Worm (Caenorhabditis elegans) whole organism, late embryonic: ENCODE measurements around the gene col-106.

Source experiments
- C38D4.7 ChIP-seq: fragments of 200-800 bp; sonication (Bioruptor generic); optimal IDR thresholded peaks from 2 replicates; lab custom pipeline; 2018; ENCODE audit warnings: mild to moderate bottlenecking, missing genetic modification characterization, moderate library complexity, missing compliant biosample characterization
- F13H6.1 ChIP-seq: sonication (generic microtip); optimal IDR thresholded peaks from 2 replicates; lab custom pipeline; 2016; ENCODE audit warnings: missing genetic modification characterization, missing compliant biosample characterization
- K02D7.2 ChIP-seq: sonication (generic microtip); optimal IDR thresholded peaks from 2 replicates; lab custom pipeline; 2017; ENCODE audit warnings: mild to moderate bottlenecking, missing genetic modification characterization, missing compliant biosample characterization
- K09A11.1 ChIP-seq: sonication (generic microtip); optimal IDR thresholded peaks from 2 replicates; lab custom pipeline; 2017; ENCODE audit warnings: antibody characterized with exemption, mild to moderate bottlenecking, missing genetic modification characterization, missing compliant biosample characterization; ENCODE audit not compliant: insufficient read depth
- Y22D7AL.16 ChIP-seq: sonication (generic microtip); optimal IDR thresholded peaks from 2 replicates; lab custom pipeline; 2016; ENCODE audit warnings: missing genetic modification characterization, missing compliant biosample characterization
- ahr-1 ChIP-seq: sonication (generic microtip); optimal IDR thresholded peaks from 2 replicates; lab custom pipeline; 2016; ENCODE audit warnings: missing genetic modification characterization, missing compliant biosample characterization
- ama-1 ChIP-seq: fragments of 150-350 bp; optimal IDR thresholded peaks from 2 replicates; lab custom pipeline; 2014
- ceh-14 ChIP-seq: sonication (generic microtip); optimal IDR thresholded peaks from 2 replicates; lab custom pipeline; 2016; ENCODE audit warnings: missing genotype, missing genetic modification characterization, missing compliant biosample characterization
- ceh-22 ChIP-seq: sonication (generic microtip); optimal IDR thresholded peaks from 2 replicates; lab custom pipeline; 2017; ENCODE audit warnings: missing biosample characterization, missing genetic modification characterization
- ceh-24 ChIP-seq: sonication (generic microtip); optimal IDR thresholded peaks from 2 replicates; lab custom pipeline; 2016; ENCODE audit warnings: mild to moderate bottlenecking, missing genetic modification characterization, missing compliant biosample characterization
- ceh-34 ChIP-seq: sonication (generic microtip); optimal IDR thresholded peaks from 2 replicates; lab custom pipeline; 2016; ENCODE audit warnings: mild to moderate bottlenecking, missing genetic modification characterization, missing compliant biosample characterization
- ceh-45 ChIP-seq: fragments of 200-800 bp; sonication (Bioruptor generic); IDR thresholded peaks from 2 replicates; pipeline ENCODE4 v1.3.6; 2022; ENCODE audit warnings: missing genetic modification reagents, missing genetic modification characterization, missing compliant biosample characterization
- ceh-48 ChIP-seq: sonication (generic microtip); optimal IDR thresholded peaks from 2 replicates; lab custom pipeline; 2016; ENCODE audit warnings: missing genetic modification characterization, inconsistent platforms, missing compliant biosample characterization
- ceh-9 ChIP-seq: sonication (generic microtip); optimal IDR thresholded peaks from 2 replicates; lab custom pipeline; 2016; ENCODE audit warnings: mild to moderate bottlenecking, missing genetic modification characterization, inconsistent platforms, missing compliant biosample characterization
- dmd-4 ChIP-seq: sonication (generic microtip); optimal IDR thresholded peaks from 2 replicates; lab custom pipeline; 2016; ENCODE audit warnings: borderline replicate concordance, missing genetic modification characterization, missing compliant biosample characterization
- ets-4 ChIP-seq: sonication (generic microtip); optimal IDR thresholded peaks from 2 replicates; lab custom pipeline; 2016; ENCODE audit warnings: missing genetic modification characterization, missing compliant biosample characterization
- eyg-1 ChIP-seq: sonication (generic microtip); optimal IDR thresholded peaks from 2 replicates; lab custom pipeline; 2016; ENCODE audit warnings: missing genotype, missing genetic modification characterization, missing compliant biosample characterization
- fax-1 ChIP-seq: sonication (generic microtip); optimal IDR thresholded peaks from 2 replicates; lab custom pipeline; 2016; ENCODE audit warnings: missing genotype, missing genetic modification characterization, missing compliant biosample characterization
- fkh-6 ChIP-seq: sonication (generic microtip); optimal IDR thresholded peaks from 2 replicates; lab custom pipeline; 2016; ENCODE audit warnings: missing genetic modification characterization, missing compliant biosample characterization
- hlh-6 ChIP-seq: sonication (generic microtip); optimal IDR thresholded peaks from 2 replicates; lab custom pipeline; 2016; ENCODE audit warnings: missing genotype, missing genetic modification characterization, missing compliant biosample characterization
- lim-6 ChIP-seq: sonication (generic microtip); optimal IDR thresholded peaks from 2 replicates; lab custom pipeline; 2016; ENCODE audit warnings: missing genetic modification characterization, missing compliant biosample characterization
- lin-11 ChIP-seq: fragments of 200-800 bp; sonication (Bioruptor generic); optimal IDR thresholded peaks from 2 replicates; lab custom pipeline; 2018; ENCODE audit warnings: mild to moderate bottlenecking, missing genetic modification characterization, missing compliant biosample characterization
- nhr-11 ChIP-seq: fragments of 150-350 bp; optimal IDR thresholded peaks from 2 replicates; lab custom pipeline; 2014; ENCODE audit warnings: missing biosample characterization, missing genetic modification characterization
- npax-4 ChIP-seq: sonication (generic microtip); optimal IDR thresholded peaks from 2 replicates; lab custom pipeline; 2016; ENCODE audit warnings: missing genetic modification characterization, missing compliant biosample characterization
- odd-2 ChIP-seq: sonication (generic microtip); optimal IDR thresholded peaks from 2 replicates; lab custom pipeline; 2017; ENCODE audit warnings: antibody characterized with exemption, mild to moderate bottlenecking, missing genetic modification characterization, missing compliant biosample characterization
- pag-3 ChIP-seq: sonication (generic microtip); optimal IDR thresholded peaks from 2 replicates; lab custom pipeline; 2016; ENCODE audit warnings: missing compliant biosample characterization, missing genetic modification characterization, borderline replicate concordance
- pat-9 ChIP-seq: fragments of 200-800 bp; sonication (Bioruptor generic); optimal IDR thresholded peaks from 2 replicates; lab custom pipeline; 2018; ENCODE audit warnings: mild to moderate bottlenecking, missing genetic modification characterization, moderate library complexity, missing compliant biosample characterization
- pax-1 ChIP-seq: fragments of 150-350 bp; optimal IDR thresholded peaks from 2 replicates; lab custom pipeline; 2014; ENCODE audit warnings: missing biosample characterization, missing genetic modification characterization
- pha-4 ChIP-seq: fragments of 150-350 bp; optimal IDR thresholded peaks from 2 replicates; lab custom pipeline; 2018; ENCODE audit warnings: missing biosample characterization, missing genetic modification reagents, missing genetic modification characterization
- pqm-1 ChIP-seq: sonication (generic microtip); optimal IDR thresholded peaks from 2 replicates; lab custom pipeline; 2016; ENCODE audit warnings: missing genetic modification characterization, missing compliant biosample characterization
- pros-1 ChIP-seq: fragments of 150-350 bp; optimal IDR thresholded peaks from 2 replicates; lab custom pipeline; 2014; ENCODE audit warnings: missing biosample characterization, missing genetic modification reagents, missing genetic modification characterization
- sdc-2 ChIP-seq: sonication (generic microtip); optimal IDR thresholded peaks from 2 replicates; lab custom pipeline; 2016; ENCODE audit warnings: missing genotype, missing genetic modification characterization, missing compliant biosample characterization
- sox-2 ChIP-seq: fragments of 200-800 bp; sonication (Bioruptor generic); IDR thresholded peaks from 2 replicates; pipeline ENCODE4 v1.3.6; 2022; ENCODE audit warnings: missing genetic modification reagents, missing genetic modification characterization, missing compliant biosample characterization
- syd-9 ChIP-seq: sonication (generic microtip); optimal IDR thresholded peaks from 2 replicates; lab custom pipeline; 2016; ENCODE audit warnings: mild to moderate bottlenecking, missing genetic modification characterization, moderate library complexity, missing compliant biosample characterization
- tbx-7 ChIP-seq: sonication (generic microtip); optimal IDR thresholded peaks from 2 replicates; lab custom pipeline; 2016; ENCODE audit warnings: missing genotype, missing genetic modification characterization, missing compliant biosample characterization
- unc-42 ChIP-seq: sonication (generic microtip); optimal IDR thresholded peaks from 2 replicates; lab custom pipeline; 2016; ENCODE audit warnings: missing genotype, missing genetic modification characterization, missing compliant biosample characterization
- unc-55 ChIP-seq: sonication (generic microtip); optimal IDR thresholded peaks from 2 replicates; lab custom pipeline; 2017; ENCODE audit warnings: missing biosample characterization, missing genetic modification reagents, missing genetic modification characterization
- unc-86 ChIP-seq: sonication (generic microtip); optimal IDR thresholded peaks from 2 replicates; lab custom pipeline; 2016; ENCODE audit warnings: missing genetic modification characterization, missing compliant biosample characterization
- ztf-16 ChIP-seq: sonication (generic microtip); optimal IDR thresholded peaks from 2 replicates; lab custom pipeline; 2017; ENCODE audit warnings: missing genetic modification characterization, missing compliant biosample characterization

col-106 gene

ce11 chrIV:1472145-1472544 is 11.6 kb upstream of the col-106 start:
- TF ChIP-seq ceh-14 (tag; lab: Kevin White, UChicago) (no peak), ahr-1 (tag; lab: Kevin White, UChicago) (no peak), ztf-16 (no peak), pag-3 (no peak), unc-42 (tag; lab: Kevin White, UChicago) (no peak), unc-86 (tag; lab: Kevin White, UChicago) (no peak), tbx-7 (tag; lab: Kevin White, UChicago) (no peak), fax-1 (tag; lab: Kevin White, UChicago) (no peak), eyg-1 (tag; lab: Kevin White, UChicago) (no peak), F13H6.1 (tag; lab: Kevin White, UChicago) (no peak), Y22D7AL.16 (tag; lab: Kevin White, UChicago) (no peak), ets-4 (tag; lab: Kevin White, UChicago) (no peak), dmd-4 (no peak)

ce11 chrIV:1470364-1470763 is 9.8 kb upstream of the col-106 start:
- no peak for TF ChIP-seq ceh-24 (tag; lab: Kevin White, UChicago)
- TF ChIP-seq ceh-48 (tag; lab: Kevin White, UChicago), result no peak
- TF ChIP-seq ceh-45 (GFP tag; lab: Robert Waterston, UW), result no peak
- TF ChIP-seq pax-1, result no peak
- TF ChIP-seq ceh-34 (tag; lab: Kevin White, UChicago), result no peak
- TF ChIP-seq F13H6.1 (tag; lab: Kevin White, UChicago), result no peak
- TF ChIP-seq ceh-9, result no peak
- no peak for TF ChIP-seq lim-6
- TF ChIP-seq, all 69 proteins: peak for 0

ce11 chrIV:1469093-1469492 is 8.5 kb upstream of the col-106 start:
- TF ChIP-seq ceh-48 (tag; lab: Kevin White, UChicago) (no peak), unc-86 (tag; lab: Kevin White, UChicago) (no peak), syd-9 (tag; lab: Kevin White, UChicago) (no peak), sox-2 (GFP tag; lab: Robert Waterston, UW) (no peak), K02D7.2 (tag; lab: Kevin White, UChicago) (no peak)

ce11 chrIV:1465462-1465861 is 4.9 kb upstream of the col-106 start:
- TF ChIP-seq pat-9 (tag; lab: Kevin White, UChicago), result no peak
- TF ChIP-seq unc-55 (GFP tag; lab: Kevin White, UChicago), result no peak
- no peak for TF ChIP-seq npax-4
- no peak for TF ChIP-seq sdc-2 (tag; lab: Kevin White, UChicago)
- TF ChIP-seq pqm-1, result no peak
- no peak for TF ChIP-seq fkh-6 (tag; lab: Kevin White, UChicago)
- no peak for TF ChIP-seq ceh-14 (tag; lab: Kevin White, UChicago)
- no peak for TF ChIP-seq pros-1
- TF ChIP-seq lin-11, result no peak
- no peak for TF ChIP-seq sox-2 (GFP tag; lab: Robert Waterston, UW)
- no peak for TF ChIP-seq odd-2 (tag; lab: Kevin White, UChicago)
- TF ChIP-seq dmd-4, result no peak
- no peak for TF ChIP-seq pha-4
- no peak for TF ChIP-seq unc-42 (tag; lab: Kevin White, UChicago)
- TF ChIP-seq C38D4.7 (GFP tag; lab: Kevin White, UChicago), result no peak
- TF ChIP-seq ets-4 (tag; lab: Kevin White, UChicago), result no peak
- TF ChIP-seq, all 69 proteins: peak for 0

ce11 chrIV:1461463-1461862 is 877 bp upstream of the col-106 start:
- TF ChIP-seq hlh-6 (no peak), ceh-22 (tag; lab: Kevin White, UChicago) (no peak), unc-86 (tag; lab: Kevin White, UChicago) (no peak), ama-1 (lab: Kevin White, UChicago) (no peak), pax-1 (no peak), nhr-11 (tag; lab: Kevin White, UChicago) (no peak), K09A11.1 (no peak)
